Fruit fly (Drosophila melanogaster) whole organism, embryonic: ENCODE measurements around the gene cindr.

ENCODE experiments used
- Aef1 ChIP-seq: fragments of 200-800 bp; sonication (Bioruptor generic); IDR thresholded peaks from 3 replicates; pipeline ENCODE4 v1.3.6; 2022; ENCODE audit warnings: missing biosample characterization, missing genetic modification characterization
- CG10274 ChIP-seq: fragments of 200-800 bp; sonication (Bioruptor generic); optimal IDR thresholded peaks from 3 replicates; lab custom pipeline; 2017; ENCODE audit warnings: missing biosample characterization, mild to moderate bottlenecking, missing genetic modification characterization
- CG10565 ChIP-seq: fragments of 200-800 bp; sonication (Bioruptor generic); optimal IDR thresholded peaks from 3 replicates; lab custom pipeline; 2016; ENCODE audit warnings: missing biosample characterization, mild to moderate bottlenecking, missing genetic modification characterization
- CG10979 ChIP-seq: fragments of 200-800 bp; sonication (Bioruptor generic); optimal IDR thresholded peaks from 2 replicates; lab custom pipeline; 2018; ENCODE audit warnings: missing biosample characterization, mild to moderate bottlenecking, missing genetic modification characterization, moderate library complexity
- CG11504 ChIP-seq: fragments of 200-800 bp; sonication (Bioruptor generic); optimal IDR thresholded peaks from 3 replicates; lab custom pipeline; 2019; ENCODE audit warnings: missing biosample characterization, mild to moderate bottlenecking, missing genetic modification characterization, moderate library complexity
- CG12744 ChIP-seq: fragments of 200-800 bp; sonication (Bioruptor generic); optimal IDR thresholded peaks from 2 replicates; lab custom pipeline; 2016; ENCODE audit warnings: missing biosample characterization, missing genetic modification characterization
- CG15601 ChIP-seq: fragments of 200-800 bp; sonication (Bioruptor generic); optimal IDR thresholded peaks from 3 replicates; lab custom pipeline; 2019; ENCODE audit warnings: missing biosample characterization, mild to moderate bottlenecking, missing genetic modification characterization, moderate library complexity
- CG16813 ChIP-seq: fragments of 200-800 bp; sonication (Bioruptor generic); IDR thresholded peaks from 3 replicates; pipeline ENCODE4 v1.3.6; 2022; ENCODE audit warnings: missing biosample characterization, missing genetic modification characterization; ENCODE audit not compliant: partially characterized antibody
- CG17385 ChIP-seq: fragments of 200-800 bp; sonication (Bioruptor generic); optimal IDR thresholded peaks from 3 replicates; lab custom pipeline; 2018; ENCODE audit warnings: missing biosample characterization, mild to moderate bottlenecking, missing genetic modification characterization
- CG17612 ChIP-seq: fragments of 200-800 bp; sonication (Bioruptor generic); IDR thresholded peaks from 2 replicates; pipeline ENCODE4 v1.3.6; 2022; ENCODE audit warnings: missing biosample characterization, missing genetic modification characterization
- CG1832 ChIP-seq: fragments of 200-800 bp; sonication (Bioruptor generic); optimal IDR thresholded peaks from 2 replicates; lab custom pipeline; 2017; ENCODE audit warnings: missing biosample characterization, mild to moderate bottlenecking, missing genetic modification characterization, inconsistent platforms
- CG3163 ChIP-seq: fragments of 200-800 bp; sonication (Bioruptor generic); optimal IDR thresholded peaks from 3 replicates; lab custom pipeline; 2016; ENCODE audit warnings: missing biosample characterization, missing genetic modification characterization
- CG34422 ChIP-seq: fragments of 200-800 bp; sonication (Bioruptor generic); IDR thresholded peaks from 3 replicates; pipeline ENCODE4 v1.3.6; 2022; ENCODE audit warnings: missing biosample characterization, missing genetic modification characterization
- CG3838 ChIP-seq: fragments of 200-800 bp; sonication (Bioruptor generic); optimal IDR thresholded peaks from 3 replicates; lab custom pipeline; 2016; ENCODE audit warnings: missing biosample characterization, missing genetic modification characterization
- CG43689 ChIP-seq: fragments of 200-800 bp; sonication (Bioruptor generic); IDR thresholded peaks from 2 replicates; pipeline ENCODE4 v1.3.6; 2022; ENCODE audit warnings: missing biosample characterization, missing genetic modification characterization
- CG4617 ChIP-seq: fragments of 200-800 bp; sonication (Bioruptor generic); optimal IDR thresholded peaks from 3 replicates; lab custom pipeline; 2016; ENCODE audit warnings: missing biosample characterization, missing genetic modification characterization, borderline replicate concordance
- CG4854 ChIP-seq: fragments of 200-800 bp; sonication (Bioruptor generic); optimal IDR thresholded peaks from 2 replicates; lab custom pipeline; 2016; ENCODE audit warnings: missing biosample characterization, missing genetic modification characterization, inconsistent platforms
- CG5953 ChIP-seq: fragments of 200-800 bp; sonication (Bioruptor generic); IDR thresholded peaks from 2 replicates; pipeline ENCODE4 v1.3.6; 2022; ENCODE audit warnings: missing biosample characterization, missing genetic modification characterization
- CG6854 ChIP-seq: fragments of 200-800 bp; sonication (Bioruptor generic); optimal IDR thresholded peaks from 3 replicates; lab custom pipeline; 2017; ENCODE audit warnings: missing biosample characterization, mild to moderate bottlenecking, missing genetic modification characterization
- Camta ChIP-seq: fragments of 200-800 bp; sonication (Bioruptor generic); optimal IDR thresholded peaks from 2 replicates; lab custom pipeline; 2016; ENCODE audit warnings: missing biosample characterization, missing genetic modification characterization
- Dfd ChIP-seq, 2 experiments: fragments of >200 bp; optimal IDR thresholded peaks; 2 replicates each; lab custom pipeline; 2017; ENCODE audit warnings: missing biosample characterization in 2 of 2, missing genetic modification characterization in 2 of 2
- Doc2 ChIP-seq: fragments of 200-800 bp; sonication (Bioruptor generic); IDR thresholded peaks from 2 replicates; pipeline ENCODE4 v1.3.6; 2022; ENCODE audit warnings: missing biosample characterization, missing genetic modification characterization
- E2f1 ChIP-seq: fragments of 200-800 bp; sonication (Bioruptor generic); IDR thresholded peaks from 2 replicates; pipeline ENCODE4 v1.3.6; 2022; ENCODE audit warnings: missing biosample characterization, missing genetic modification characterization
- H2.0 ChIP-seq: fragments of 200-800 bp; sonication (Bioruptor generic); IDR thresholded peaks from 2 replicates; pipeline ENCODE4 v1.3.6; 2022; ENCODE audit warnings: missing biosample characterization, missing genetic modification characterization
- HmgD ChIP-seq: fragments of 200-800 bp; sonication (Bioruptor generic); optimal IDR thresholded peaks from 3 replicates; lab custom pipeline; 2016; ENCODE audit warnings: missing biosample characterization, missing genetic modification characterization
- Hr3 ChIP-seq: fragments of 200-800 bp; sonication (Bioruptor generic); optimal IDR thresholded peaks from 3 replicates; lab custom pipeline; 2016; ENCODE audit warnings: missing biosample characterization, missing genetic modification characterization
- Jarid2 ChIP-seq: fragments of 200-800 bp; sonication (Bioruptor generic); optimal IDR thresholded peaks from 3 replicates; lab custom pipeline; 2017; ENCODE audit warnings: mild to moderate bottlenecking, missing biosample characterization, missing genetic modification reagents, missing genetic modification characterization
- NC2β ChIP-seq: fragments of 200-800 bp; sonication (Bioruptor generic); optimal IDR thresholded peaks from 2 replicates; lab custom pipeline; 2016; ENCODE audit warnings: missing biosample characterization, missing genetic modification characterization
- Nf-YA ChIP-seq: fragments of 200-800 bp; sonication (Bioruptor generic); IDR thresholded peaks from 2 replicates; pipeline ENCODE4 v1.3.6; 2022; ENCODE audit warnings: missing biosample characterization, missing genetic modification characterization
- Pdp1 ChIP-seq, 2 experiments: fragments of 200-800 bp; sonication (Bioruptor generic); optimal IDR thresholded peaks; 3 replicates each; lab custom pipeline; 2016; ENCODE audit warnings: missing biosample characterization in 2 of 2, missing genetic modification characterization in 2 of 2, mild to moderate bottlenecking in 1 of 2, moderate library complexity in 1 of 2
- Rfx ChIP-seq: fragments of 200-800 bp; sonication (Bioruptor generic); IDR thresholded peaks from 2 replicates; pipeline ENCODE4 v1.3.6; 2022; ENCODE audit warnings: missing biosample characterization, missing genetic modification characterization
- Sin3A ChIP-seq: fragments of >200 bp; optimal IDR thresholded peaks from 2 replicates; lab custom pipeline; 2018
- Sox100B ChIP-seq: fragments of 200-800 bp; sonication (Bioruptor generic); optimal IDR thresholded peaks from 3 replicates; lab custom pipeline; 2018; ENCODE audit warnings: missing biosample characterization, mild to moderate bottlenecking, missing genetic modification characterization
- ase ChIP-seq: fragments of 200-800 bp; sonication (Bioruptor generic); IDR thresholded peaks from 3 replicates; pipeline ENCODE4 v1.3.6; 2022; ENCODE audit warnings: missing biosample characterization, missing genetic modification characterization
- bowl ChIP-seq: fragments of 200-800 bp; sonication (Bioruptor generic); IDR thresholded peaks from 2 replicates; pipeline ENCODE4 v1.3.6; 2022; ENCODE audit warnings: missing biosample characterization, missing genetic modification characterization
- chif ChIP-seq, 2 experiments: fragments of 200-800 bp; sonication (Bioruptor generic); optimal IDR thresholded peaks; 3 replicates each; lab custom pipeline; 2016; ENCODE audit warnings: missing biosample characterization in 2 of 2, missing genetic modification characterization in 2 of 2
- fru ChIP-seq: fragments of >200 bp; optimal IDR thresholded peaks from 2 replicates; lab custom pipeline; 2017
- fu2 ChIP-seq: fragments of 200-800 bp; sonication (Bioruptor generic); optimal IDR thresholded peaks from 2 replicates; lab custom pipeline; 2016; ENCODE audit warnings: missing biosample characterization, missing genetic modification characterization
- gro ChIP-seq: fragments of 200-800 bp; sonication (Bioruptor generic); optimal IDR thresholded peaks from 2 replicates; lab custom pipeline; 2016; ENCODE audit warnings: missing biosample characterization, missing genetic modification characterization
- kah ChIP-seq: fragments of 200-800 bp; sonication (Bioruptor generic); optimal IDR thresholded peaks from 2 replicates; lab custom pipeline; 2018; ENCODE audit warnings: missing biosample characterization, mild to moderate bottlenecking, missing genetic modification characterization
- kni ChIP-seq: fragments of 200-800 bp; sonication (Bioruptor generic); optimal IDR thresholded peaks from 3 replicates; lab custom pipeline; 2017; ENCODE audit warnings: mild to moderate bottlenecking, missing biosample characterization, missing genetic modification reagents, missing genetic modification characterization
- lov ChIP-seq, 2 experiments: fragments of 200-800 bp in 1 of 2; fragments of >200 bp in 1 of 2; sonication (Bioruptor generic) in 1 of 2; IDR thresholded peaks in 1 of 2; optimal IDR thresholded peaks in 1 of 2; 2 replicates in 1 of 2; 3 replicates in 1 of 2; pipeline versions ENCODE4 v1.3.6 to Lab custom; 2017 to 2022; ENCODE audit warnings: missing biosample characterization in 1 of 2, missing genetic modification characterization in 1 of 2
- nerfin-2 ChIP-seq: fragments of 200-800 bp; sonication (Bioruptor generic); IDR thresholded peaks from 2 replicates; pipeline ENCODE4 v1.3.6; 2022; ENCODE audit warnings: missing biosample characterization, missing genetic modification characterization; ENCODE audit not compliant: partially characterized antibody
- pros ChIP-seq: fragments of 200-800 bp; sonication (Bioruptor generic); optimal IDR thresholded peaks from 3 replicates; lab custom pipeline; 2019; ENCODE audit warnings: missing biosample characterization, mild to moderate bottlenecking, missing genetic modification characterization, moderate library complexity
- pzg ChIP-seq: fragments of 200-800 bp; sonication (Bioruptor generic); optimal IDR thresholded peaks from 3 replicates; lab custom pipeline; 2018; ENCODE audit warnings: missing biosample characterization, mild to moderate bottlenecking, missing genetic modification characterization, moderate library complexity
- rib ChIP-seq: fragments of 200-800 bp; sonication (Bioruptor generic); IDR thresholded peaks from 2 replicates; pipeline ENCODE4 v1.3.6; 2022; ENCODE audit warnings: missing biosample characterization, missing genetic modification characterization
- salm ChIP-seq: fragments of 200-800 bp; sonication (Bioruptor generic); optimal IDR thresholded peaks from 2 replicates; lab custom pipeline; 2018; ENCODE audit warnings: missing biosample characterization, mild to moderate bottlenecking, missing genetic modification characterization
- stwl ChIP-seq: fragments of 200-800 bp; sonication (Bioruptor generic); optimal IDR thresholded peaks from 3 replicates; lab custom pipeline; 2018; ENCODE audit warnings: missing biosample characterization, mild to moderate bottlenecking, missing genetic modification characterization, moderate library complexity
- trh ChIP-seq: fragments of 200-800 bp; sonication (Bioruptor generic); optimal IDR thresholded peaks from 2 replicates; lab custom pipeline; 2016; ENCODE audit warnings: missing biosample characterization, missing genetic modification characterization
- vfl ChIP-seq: fragments of 200-800 bp; sonication (Bioruptor generic); optimal IDR thresholded peaks from 2 replicates; lab custom pipeline; 2016; ENCODE audit warnings: missing biosample characterization, missing genetic modification characterization

The cindr gene

DNA sequence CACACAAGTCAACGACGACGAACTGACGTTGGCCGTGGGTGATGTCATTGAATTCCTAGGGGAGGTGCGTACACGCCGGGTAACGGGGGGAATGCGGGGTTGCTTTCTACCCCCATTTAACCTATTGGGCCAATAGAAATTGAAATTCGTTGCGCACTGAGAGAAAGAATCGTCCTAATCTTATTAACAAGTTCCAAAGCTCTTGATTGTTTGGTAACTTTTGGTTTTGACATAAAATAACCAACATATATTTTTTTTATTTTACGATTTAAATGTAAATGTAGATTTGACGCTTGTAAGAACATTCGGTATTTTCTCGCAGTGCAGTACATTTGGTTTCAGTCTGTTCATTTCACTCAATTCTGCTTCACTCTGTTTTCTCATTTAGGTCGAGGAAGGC, 8.8 kb downstream of the cindr start (continued):
- no peak for TF ChIP-seq Dfd (GFP tag; optimal IDR thresholded peaks at IDR 0.05; lab: Kevin White, UChicago)
- no peak for TF ChIP-seq nerfin-2 (GFP tag; lab: Robert Waterston, UW)
- TF ChIP-seq CG15601 (tag; lab: Kevin White, UChicago) = peak; percentile 88
- peak; percentile 59 for TF ChIP-seq CG4617 (GFP tag; lab: Kevin White, UChicago)
- peak; percentile 27 for TF ChIP-seq kni (GFP tag; lab: Kevin White, UChicago)
- no peak; the same call in 2 of the 3 replicates for TF ChIP-seq ase (GFP tag; lab: Robert Waterston, UW)
- TF ChIP-seq kah (GFP tag; lab: Kevin White, UChicago) = peak; percentile 28
- TF ChIP-seq CG1832 = no peak
- TF ChIP-seq CG4854 = peak; percentile 75
- TF ChIP-seq fru = no peak
- TF ChIP-seq Jarid2 (GFP tag; lab: Kevin White, UChicago) = peak; percentile 57
- TF ChIP-seq CG17612 (GFP tag; lab: Robert Waterston, UW) = 0 out of 2 replicates have a peak, but pooled peaks have one; percentile 45
- peak; percentile 70 for TF ChIP-seq trh (GFP tag; lab: Kevin White, UChicago)
- peak; percentile 84 for TF ChIP-seq H2.0 (GFP tag; lab: Robert Waterston, UW)
- peak; percentile 80 to 84 for TF ChIP-seq Pdp1 (GFP tag; optimal IDR thresholded peaks at IDR 0.05; lab: Kevin White, UChicago)
- no peak for TF ChIP-seq gro
- TF ChIP-seq CG16813 (GFP tag; lab: Robert Waterston, UW) = no peak
- peak; percentile 66 for TF ChIP-seq CG6854
- TF ChIP-seq pros = peak; percentile 35
- TF ChIP-seq CG3838 (GFP tag; lab: Kevin White, UChicago) = no peak
- peak; percentile 60 for TF ChIP-seq fu2 (GFP tag; lab: Kevin White, UChicago)
- TF ChIP-seq CG10274 (GFP tag; lab: Kevin White, UChicago) = peak; percentile 40
- peak; percentile 90 for TF ChIP-seq CG11504 (tag; lab: Kevin White, UChicago)
- TF ChIP-seq CG10565 = no peak
- TF ChIP-seq CG34422 (GFP tag; lab: Robert Waterston, UW) = peak; percentile 24; the same call in 1 of the 3 replicates
- TF ChIP-seq HmgD (GFP tag; lab: Kevin White, UChicago) = peak; percentile 33
- TF ChIP-seq rib = no peak; the same call in 1 of the 2 replicates
- TF ChIP-seq CG3163 = peak; percentile 43
- TF ChIP-seq Nf-YA (GFP tag; lab: Robert Waterston, UW) = 0 out of 2 replicates have a peak, but pooled peaks have one; percentile 24
- TF ChIP-seq NC2β = peak; percentile 82
- no peak for TF ChIP-seq Sin3A (lab: Kevin White, UChicago)
- peak; percentile 86 for TF ChIP-seq CG17385
- TF ChIP-seq salm (tag; lab: Kevin White, UChicago) = peak; percentile 75
- peak; percentile 81 for TF ChIP-seq CG12744 (GFP tag; lab: Kevin White, UChicago)
- TF ChIP-seq Sox100B (GFP tag; lab: Kevin White, UChicago) = peak; percentile 74
- no peak for TF ChIP-seq pzg
- peak; percentile 72 for TF ChIP-seq E2f1 (GFP tag; lab: Robert Waterston, UW)
- TF ChIP-seq vfl = peak; percentile 28
- TF ChIP-seq CG5953 (GFP tag; lab: Robert Waterston, UW) = peak; percentile 59; the same call in 1 of the 2 replicates
- TF ChIP-seq bowl (GFP tag; lab: Robert Waterston, UW) = 0 out of 2 replicates have a peak, but pooled peaks have one; percentile 30
- TF ChIP-seq Rfx (GFP tag; lab: Robert Waterston, UW) = peak; percentile 79
- TF ChIP-seq Doc2 (GFP tag; lab: Robert Waterston, UW) = peak; percentile 49; the same call in 1 of the 2 replicates
- peak; percentile 66 to 90 for TF ChIP-seq chif (GFP tag; optimal IDR thresholded peaks at IDR 0.05; lab: Kevin White, UChicago)
- peak; percentile 16 for TF ChIP-seq stwl (tag; lab: Kevin White, UChicago)
- peak; percentile 10; the same call in 1 of the 2 replicates for TF ChIP-seq CG43689 (GFP tag; lab: Robert Waterston, UW)
- no peak for TF ChIP-seq lov (optimal IDR thresholded peaks at IDR 0.05; lab: Kevin White, UChicago)
- peak; percentile 65; the same call in 1 of the 3 replicates for TF ChIP-seq lov (GFP tag; IDR thresholded peaks at IDR 0.05; lab: Robert Waterston, UW)
- TF ChIP-seq Aef1 (GFP tag; lab: Robert Waterston, UW) = peak; percentile 68
- TF ChIP-seq Hr3 (GFP tag; lab: Kevin White, UChicago) = peak; percentile 86
- peak; percentile 74 for TF ChIP-seq Camta (GFP tag; lab: Kevin White, UChicago)
- peak; percentile 92 for TF ChIP-seq CG10979
